Worm (Caenorhabditis elegans) whole organism, L2 larva: ENCODE results near the gene C06E4.6.

ENCODE experiments used
- C34F6.9 ChIP-seq: fragments of 150-350 bp; optimal IDR thresholded peaks from 2 replicates; lab custom pipeline; 2014; ENCODE audit warnings: missing biosample characterization, missing genetic modification characterization
- Y55F3AM.14 ChIP-seq: fragments of 200-800 bp; sonication (Bioruptor generic); optimal IDR thresholded peaks from 2 replicates; lab custom pipeline; 2018; ENCODE audit warnings: mild to moderate bottlenecking, missing genetic modification characterization, missing compliant biosample characterization
- ZK546.5 ChIP-seq: sonication (generic microtip); optimal IDR thresholded peaks from 2 replicates; lab custom pipeline; 2017; ENCODE audit warnings: missing biosample characterization, missing genetic modification characterization
- alr-1 ChIP-seq: fragments of 150-350 bp; optimal IDR thresholded peaks from 2 replicates; lab custom pipeline; 2014; ENCODE audit warnings: missing biosample characterization, missing genetic modification characterization
- aly-2 ChIP-seq: fragments of 150-350 bp; optimal IDR thresholded peaks from 2 replicates; lab custom pipeline; 2014; ENCODE audit warnings: missing biosample characterization, missing genetic modification characterization
- dmd-4 ChIP-seq: sonication (generic microtip); optimal IDR thresholded peaks from 2 replicates; lab custom pipeline; 2017; ENCODE audit warnings: missing biosample characterization, missing genetic modification characterization
- egl-27 ChIP-seq: sonication (generic microtip); optimal IDR thresholded peaks from 3 replicates; lab custom pipeline; 2017; ENCODE audit warnings: missing biosample characterization, missing genetic modification reagents, missing genetic modification characterization
- elt-1 ChIP-seq: fragments of 150-350 bp; optimal IDR thresholded peaks from 2 replicates; lab custom pipeline; 2014; ENCODE audit warnings: missing biosample characterization, missing genetic modification characterization
- elt-3 ChIP-seq: sonication (generic microtip); optimal IDR thresholded peaks from 2 replicates; lab custom pipeline; 2017; ENCODE audit warnings: missing biosample characterization, missing genetic modification characterization
- fos-1 ChIP-seq: fragments of 150-350 bp; optimal IDR thresholded peaks from 2 replicates; lab custom pipeline; 2014; ENCODE audit warnings: missing biosample characterization, missing genetic modification characterization
- gmeb-1 ChIP-seq: fragments of 150-350 bp; optimal IDR thresholded peaks from 2 replicates; lab custom pipeline; 2014; ENCODE audit warnings: missing biosample characterization, missing genetic modification characterization
- lin-39 ChIP-seq: fragments of 150-350 bp; optimal IDR thresholded peaks from 2 replicates; lab custom pipeline; 2014; ENCODE audit warnings: missing biosample characterization, missing genetic modification reagents, missing genetic modification characterization
- lsy-2 ChIP-seq, 2 experiments: fragments of 150-350 bp in 1 of 2; sonication (generic microtip) in 1 of 2; optimal IDR thresholded peaks; 2 replicates each; lab custom pipeline; 2014 to 2017; ENCODE audit warnings: missing biosample characterization in 2 of 2, missing genetic modification characterization in 2 of 2
- mbf-1 ChIP-seq: sonication (generic microtip); optimal IDR thresholded peaks from 2 replicates; lab custom pipeline; 2017; ENCODE audit warnings: missing biosample characterization, missing genetic modification characterization
- mdl-1 ChIP-seq, 2 experiments: fragments of 150-350 bp in 1 of 2; sonication (generic microtip) in 1 of 2; optimal IDR thresholded peaks; 2 replicates each; lab custom pipeline; 2017; ENCODE audit warnings: missing biosample characterization in 2 of 2, missing genetic modification characterization in 2 of 2
- nhr-11 ChIP-seq: fragments of 150-350 bp; optimal IDR thresholded peaks from 2 replicates; lab custom pipeline; 2014; ENCODE audit warnings: missing biosample characterization, missing genetic modification characterization
- nhr-12 ChIP-seq: fragments of 150-350 bp; optimal IDR thresholded peaks from 2 replicates; lab custom pipeline; 2014; ENCODE audit warnings: missing biosample characterization, missing genetic modification characterization
- nhr-21 ChIP-seq: fragments of 150-350 bp; optimal IDR thresholded peaks from 2 replicates; lab custom pipeline; 2014; ENCODE audit warnings: missing biosample characterization, missing genetic modification characterization
- nhr-23 ChIP-seq: fragments of 150-350 bp; optimal IDR thresholded peaks from 2 replicates; lab custom pipeline; 2014; ENCODE audit warnings: missing biosample characterization, missing genetic modification reagents, missing genetic modification characterization
- nhr-237 ChIP-seq: fragments of 150-350 bp; optimal IDR thresholded peaks from 2 replicates; lab custom pipeline; 2014; ENCODE audit warnings: missing biosample characterization, missing genetic modification characterization
- nhr-6 ChIP-seq: fragments of 150-350 bp; optimal IDR thresholded peaks from 2 replicates; lab custom pipeline; 2014; ENCODE audit warnings: missing biosample characterization, missing genetic modification characterization
- peb-1 ChIP-seq: fragments of 150-350 bp; optimal IDR thresholded peaks from 2 replicates; lab custom pipeline; 2014; ENCODE audit warnings: missing biosample characterization, missing genetic modification characterization
- sem-4 ChIP-seq: fragments of 150-350 bp; optimal IDR thresholded peaks from 2 replicates; lab custom pipeline; 2014; ENCODE audit warnings: missing biosample characterization, missing genetic modification reagents, missing genetic modification characterization
- skn-1 ChIP-seq: sonication (generic microtip); optimal IDR thresholded peaks from 2 replicates; lab custom pipeline; 2017; ENCODE audit warnings: missing biosample characterization, missing genetic modification characterization
- sma-3 ChIP-seq: sonication (generic microtip); optimal IDR thresholded peaks from 2 replicates; lab custom pipeline; 2016; ENCODE audit warnings: missing genetic modification reagents, missing genetic modification characterization, missing compliant biosample characterization
- sma-9 ChIP-seq, 2 experiments: fragments of 150-350 bp in 1 of 2; sonication (generic microtip) in 1 of 2; optimal IDR thresholded peaks; 2 replicates each; lab custom pipeline; 2014 to 2016; ENCODE audit warnings: missing genetic modification characterization in 2 of 2, mild to moderate bottlenecking in 1 of 2, missing biosample characterization in 1 of 2, missing compliant biosample characterization in 1 of 2, missing genetic modification reagents in 1 of 2, moderate library complexity in 1 of 2
- snpc-4 ChIP-seq: fragments of 150-350 bp; optimal IDR thresholded peaks from 2 replicates; lab custom pipeline; 2014; ENCODE audit warnings: missing biosample characterization, missing genetic modification characterization
- unc-55 ChIP-seq: fragments of 150-350 bp; sonication (generic microtip); optimal IDR thresholded peaks from 3 replicates; lab custom pipeline; 2014; ENCODE audit warnings: missing biosample characterization, missing genetic modification reagents, missing genetic modification characterization
- zag-1 ChIP-seq: fragments of 150-350 bp; optimal IDR thresholded peaks from 2 replicates; lab custom pipeline; 2014; ENCODE audit warnings: missing biosample characterization, missing genetic modification characterization
- ztf-1 ChIP-seq: fragments of 200-800 bp; sonication (Bioruptor generic); conservative IDR thresholded peaks from 2 replicates; pipeline ENCODE4 v1.3.6; 2022; ENCODE audit warnings: missing genetic modification characterization, missing compliant biosample characterization
- ztf-11 ChIP-seq: sonication (generic microtip); optimal IDR thresholded peaks from 2 replicates; lab custom pipeline; 2017; ENCODE audit warnings: missing biosample characterization, missing genetic modification characterization
- ztf-4 ChIP-seq: fragments of 150-350 bp; optimal IDR thresholded peaks from 2 replicates; lab custom pipeline; 2014; ENCODE audit warnings: missing biosample characterization, missing genetic modification characterization

Gene C06E4.6

DNA sequence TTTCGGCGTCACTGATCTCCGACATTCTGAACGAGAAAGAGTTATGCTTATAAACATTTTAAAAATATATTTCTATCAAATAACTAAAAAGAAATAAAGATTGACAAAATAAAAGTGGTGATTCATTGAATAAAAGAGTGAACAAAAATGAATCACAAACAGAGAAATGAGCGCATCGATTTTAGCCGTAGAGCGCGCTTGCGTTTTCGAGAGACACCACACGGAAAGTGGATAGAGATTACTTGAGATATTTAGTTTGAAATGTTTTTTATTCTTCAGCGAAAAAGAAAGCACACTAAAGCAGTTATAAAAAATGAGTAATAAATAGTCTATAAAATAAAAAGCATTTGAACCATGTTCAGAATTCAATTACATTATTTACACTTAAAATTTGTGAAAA, 27.9 kb downstream of the C06E4.6 start, which contains the start of gene cap-1 (continued):
- TF ChIP-seq snpc-4: peak; percentile 44
- TF ChIP-seq zag-1 (tag; lab: Kevin White, UChicago): no peak
- TF ChIP-seq gmeb-1: peak; percentile 55
- peak; percentile 92 for TF ChIP-seq C34F6.9
- no peak for TF ChIP-seq skn-1 (tag; lab: Kevin White, UChicago)

DNA sequence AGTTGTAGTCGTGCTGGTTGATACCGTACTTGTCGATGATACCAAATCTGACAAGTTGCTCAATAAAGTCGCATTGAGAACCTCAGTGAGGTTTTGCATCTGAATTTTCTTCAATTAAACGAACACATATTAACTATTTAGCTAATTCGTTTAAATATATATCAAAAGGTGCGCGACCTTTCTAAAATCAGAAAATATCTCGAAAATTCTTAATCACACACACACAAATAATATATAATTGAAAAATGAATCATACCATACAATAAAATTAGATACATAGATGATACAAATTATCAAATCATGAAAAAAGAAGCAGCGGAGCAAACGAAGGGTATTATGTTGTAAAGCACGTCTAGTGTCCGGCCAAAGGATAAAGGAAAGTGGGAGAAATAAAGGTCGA, 29.9 kb downstream of the C06E4.6 start, which contains the start of gene D2024.5:
TSS of gene D2024.5 (minus strand) at position 101 of the 400 bp plus-strand sequence.
- TF ChIP-seq Y55F3AM.14 (GFP tag; lab: Kevin White, UChicago): no peak

DNA sequence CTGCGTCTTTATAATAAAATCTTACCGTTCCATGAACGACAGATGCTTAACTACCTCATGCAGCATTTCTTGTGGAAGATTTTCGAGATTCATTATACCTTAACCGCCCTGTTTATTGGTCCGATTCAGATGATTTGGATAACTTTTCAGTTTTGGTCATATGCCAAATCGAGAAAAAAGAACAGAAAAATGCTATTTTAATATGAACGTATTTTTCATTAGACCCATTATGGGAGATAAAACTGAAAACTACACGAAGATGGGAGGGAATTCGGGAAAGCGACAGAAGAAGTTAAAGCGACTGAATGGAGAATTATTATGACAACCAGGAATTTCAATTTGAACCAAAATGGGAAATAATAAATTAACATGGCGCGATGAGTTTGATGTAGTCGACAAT, 31.0 kb downstream of the C06E4.6 start, which contains the start of gene R13A1.10:
TSS of gene R13A1.10 (minus strand) at position 101 of the 400 bp plus-strand sequence.
- TF ChIP-seq egl-27 (no peak), peb-1 (tag; lab: Kevin White, UChicago) (no peak), nhr-6 (no peak), ztf-4 (tag; lab: Kevin White, UChicago) (no peak)
- TF ChIP-seq, all 48 proteins: peak for 0

DNA sequence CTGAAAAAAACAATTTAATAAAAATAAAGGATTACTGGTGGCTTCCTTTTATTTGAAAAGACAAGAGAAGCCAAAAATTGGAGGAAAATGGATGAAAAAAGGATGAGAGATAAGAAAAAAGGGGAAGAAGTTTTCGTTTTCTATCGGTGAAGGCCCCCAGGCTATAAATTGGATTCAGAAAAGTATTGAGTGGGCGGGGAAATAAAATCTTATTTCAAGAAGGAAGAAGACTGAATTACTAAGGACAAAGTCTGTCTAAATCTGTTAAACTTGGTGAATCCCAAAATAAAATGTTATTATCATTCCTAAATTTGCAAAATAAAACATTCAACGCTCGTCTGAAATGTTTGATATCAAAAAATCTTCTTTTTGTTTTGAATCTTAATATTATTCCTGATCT, 36.0 kb downstream of the C06E4.6 start:
- TF ChIP-seq aly-2 (tag; lab: Kevin White, UChicago) (no peak), ztf-11 (tag; lab: Kevin White, UChicago) (no peak), dmd-4 (no peak)

DNA sequence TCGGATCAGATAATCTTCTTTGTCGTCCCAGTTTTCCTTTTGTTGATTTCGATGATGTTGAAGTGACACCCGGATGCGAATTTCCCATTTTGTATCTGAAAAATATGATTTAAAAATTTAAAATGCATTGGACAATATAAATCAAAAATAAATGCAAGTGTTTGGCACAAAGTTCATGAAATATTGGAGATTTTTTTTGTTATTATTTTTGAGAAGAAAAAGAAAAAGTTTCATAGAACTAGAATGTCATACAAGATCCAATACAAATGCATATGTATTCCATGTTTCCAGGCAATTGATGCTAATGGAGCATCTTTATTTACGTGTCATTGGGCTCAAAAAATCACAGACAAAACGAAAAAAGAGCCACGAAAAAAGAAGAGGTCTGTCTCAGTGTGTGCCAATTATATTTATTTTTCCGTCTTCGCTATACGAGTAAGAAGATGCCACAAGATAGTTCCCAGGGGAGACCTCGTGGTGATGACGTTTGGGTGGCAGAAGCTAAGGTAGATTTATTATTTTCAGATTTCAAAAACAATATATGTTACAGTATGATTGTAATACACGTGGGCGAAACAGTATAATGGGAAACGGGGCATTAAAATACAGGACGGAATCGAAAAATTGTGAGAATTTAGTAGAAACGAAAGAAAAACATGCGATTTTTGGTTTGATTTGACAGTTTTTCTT, 38.6 kb downstream of the C06E4.6 start, which contains the start of the genes glb-23 and R13A1.1:
TSS of gene glb-23 (minus strand) at position 101 of the 690 bp plus-strand sequence.
TSS of gene R13A1.1 (plus strand) at position 640 of the 690 bp plus-strand sequence.
- TF ChIP-seq skn-1 (tag; lab: Kevin White, UChicago) (no peak), nhr-21 (tag; lab: Kevin White, UChicago) (no peak), ZK546.5 (tag; lab: Kevin White, UChicago) (no peak), snpc-4 (no peak), C34F6.9 (no peak), gmeb-1 (no peak), nhr-12 (no peak), lin-39 (tag; lab: Kevin White, UChicago) (no peak), sma-3 (GFP tag; lab: Kevin White, UChicago) (no peak), lsy-2 (tag; optimal IDR thresholded peaks at IDR 0.05; lab: Kevin White, UChicago) (no peak), fos-1 (tag; lab: Kevin White, UChicago) (no peak), alr-1 (tag; lab: Kevin White, UChicago) (no peak), ztf-1 (GFP tag; lab: Robert Waterston, UW) (no peak), nhr-6 (no peak), nhr-11 (tag; lab: Kevin White, UChicago) (no peak), nhr-23 (tag; lab: Kevin White, UChicago) (no peak), sem-4 (no peak)

DNA sequence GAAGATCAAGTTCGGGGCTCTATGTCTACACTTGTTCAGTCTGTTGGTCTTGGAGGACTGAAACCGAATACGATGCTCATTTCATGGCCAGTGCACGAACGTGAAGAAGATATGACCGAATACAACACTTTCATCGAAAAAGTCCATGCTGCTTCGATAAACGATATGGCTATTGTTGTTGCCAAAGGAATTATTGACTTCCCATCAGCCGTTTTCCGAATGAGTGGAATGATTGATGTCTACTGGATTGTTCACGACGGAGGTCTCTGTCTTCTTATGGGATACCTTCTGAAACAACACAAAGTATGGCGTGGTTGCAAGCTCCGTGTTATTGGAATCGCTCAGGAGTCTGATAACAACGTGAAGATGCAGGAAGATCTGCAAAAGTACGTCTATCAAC, 41.9 kb downstream of the C06E4.6 start:
- TF ChIP-seq nhr-23 (tag; lab: Kevin White, UChicago) (no peak), dmd-4 (no peak), ztf-4 (tag; lab: Kevin White, UChicago) (no peak), nhr-11 (tag; lab: Kevin White, UChicago) (no peak), C34F6.9 (no peak), snpc-4 (no peak), unc-55 (GFP tag; lab: Kevin White, UChicago) (no peak), mdl-1 (tag; optimal IDR thresholded peaks at IDR 0.05; lab: Kevin White, UChicago) (no peak), alr-1 (tag; lab: Kevin White, UChicago) (no peak), elt-1 (tag; lab: Kevin White, UChicago) (no peak), nhr-237 (tag; lab: Kevin White, UChicago) (no peak), elt-3 (no peak), nhr-6 (no peak), sma-9 (GFP tag; optimal IDR thresholded peaks at IDR 0.05; lab: Kevin White, UChicago) (no peak), sma-9 (tag; optimal IDR thresholded peaks at IDR 0.05; lab: Kevin White, UChicago) (no peak), mbf-1 (tag; lab: Kevin White, UChicago) (no peak), egl-27 (no peak)
